Fruit fly (Drosophila melanogaster): ENCODE results near the gene Acp24A4.

Gene Acp24A4

DNA sequence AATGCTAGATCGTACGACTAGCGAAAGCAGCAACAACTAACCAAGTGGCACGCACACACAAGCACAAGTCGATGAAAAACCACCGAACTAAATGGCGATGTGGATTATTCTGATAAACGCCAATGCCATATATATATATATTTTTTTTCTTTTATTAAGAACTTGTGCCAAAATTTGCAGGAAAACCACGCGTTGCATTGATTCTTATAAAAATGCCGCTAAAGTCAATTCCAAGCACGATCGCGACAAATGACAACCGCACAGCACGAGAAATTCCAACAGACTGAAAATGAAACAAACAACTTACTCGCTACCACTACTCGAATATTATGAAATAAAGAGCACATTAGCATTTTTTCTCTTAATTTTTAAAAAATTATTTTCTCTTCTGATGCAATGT lies 37.0 kb downstream of the Acp24A4 start, which contains the start of gene for (continued):
- TF ChIP-seq nom (GFP tag; optimal IDR thresholded peaks at IDR 0.05) (peak; percentile 31), CG2120 (GFP tag; optimal IDR thresholded peaks at IDR 0.05) (no peak), CG31441 (GFP tag; IDR thresholded peaks at IDR 0.05) (no peak), Usf (GFP tag; optimal IDR thresholded peaks at IDR 0.05) (no peak), CG9932 (GFP tag; IDR thresholded peaks at IDR 0.05) (no peak), CG17612 (GFP tag; IDR thresholded peaks at IDR 0.05) (no peak), tx (GFP tag; optimal IDR thresholded peaks at IDR 0.05) (no peak), sisA (GFP tag; IDR thresholded peaks at IDR 0.05) (no peak), CG1603 (tag; optimal IDR thresholded peaks at IDR 0.05) (no peak), fd3F (GFP tag; optimal IDR thresholded peaks at IDR 0.05) (no peak), Lpt (GFP tag; optimal IDR thresholded peaks at IDR 0.05) (no peak), gro (GFP tag; optimal IDR thresholded peaks at IDR 0.05) (no peak), br (optimal IDR thresholded peaks at IDR 0.05) (no peak), dysf (GFP tag; IDR thresholded peaks at IDR 0.05) (no peak), ci (GFP tag; IDR thresholded peaks at IDR 0.05) (peak; percentile 17; the same call in 1 of the 3 replicates), ranshi (GFP tag; IDR thresholded peaks at IDR 0.05) (no peak), tio (GFP tag; optimal IDR thresholded peaks at IDR 0.05) (no peak), CG7372 (GFP tag; IDR thresholded peaks at IDR 0.05) (no peak), NK7.1 (GFP tag; optimal IDR thresholded peaks at IDR 0.05) (no peak), Mad (GFP tag; optimal IDR thresholded peaks at IDR 0.05) (no peak), CG12219 (GFP tag; optimal IDR thresholded peaks at IDR 0.05) (no peak), E2f2 (GFP tag; IDR thresholded peaks at IDR 0.05) (no peak), CG12155 (GFP tag; optimal IDR thresholded peaks at IDR 0.05) (peak; percentile 93), CTCF (GFP tag; optimal IDR thresholded peaks at IDR 0.05) (no peak), Trl (optimal IDR thresholded peaks at IDR 0.05) (peak; percentile 32 to 71), Trl (GFP tag; optimal IDR thresholded peaks at IDR 0.05) (no peak), tup (GFP tag; optimal IDR thresholded peaks at IDR 0.05) (no peak), sqz (GFP tag; optimal IDR thresholded peaks at IDR 0.05) (no peak), pros (GFP tag; optimal IDR thresholded peaks at IDR 0.05) (no peak), Hr3 (GFP tag; optimal IDR thresholded peaks at IDR 0.05) (no peak), CG10147 (GFP tag; optimal IDR thresholded peaks at IDR 0.05) (no peak), insv (GFP tag; optimal IDR thresholded peaks at IDR 0.05) (no peak), btn (GFP tag; optimal IDR thresholded peaks at IDR 0.05) (no peak), pb (GFP tag; optimal IDR thresholded peaks at IDR 0.05) (no peak), CG11696 (GFP tag; IDR thresholded peaks at IDR 0.05) (no peak), odd (GFP tag; optimal IDR thresholded peaks at IDR 0.05) (no peak), Med (GFP tag) (peak; percentile 50), CG2129 (GFP tag; IDR thresholded peaks at IDR 0.05; ENCODE audit: partially characterized antibody) (no peak), CG11560 (tag; IDR thresholded peaks at IDR 0.05) (no peak), CG10274 (GFP tag; optimal IDR thresholded peaks at IDR 0.05) (no peak), CG1647 (GFP tag; optimal IDR thresholded peaks at IDR 0.05) (no peak), D (optimal IDR thresholded peaks at IDR 0.05) (no peak), D (GFP tag; optimal IDR thresholded peaks at IDR 0.05) (no peak), CG12769 (tag; optimal IDR thresholded peaks at IDR 0.05) (no peak), dpn (GFP tag; optimal IDR thresholded peaks at IDR 0.05) (no peak), CG2199 (GFP tag; IDR thresholded peaks at IDR 0.05) (0 out of 3 replicates have a peak, but pooled peaks have one; percentile 31), stc (GFP tag; IDR thresholded peaks at IDR 0.05) (no peak), ssp (GFP tag; IDR thresholded peaks at IDR 0.05) (no peak), CG13894 (tag; optimal IDR thresholded peaks at IDR 0.05) (no peak), CG8290 (GFP tag; optimal IDR thresholded peaks at IDR 0.05) (no peak), CG8290 (tag; optimal IDR thresholded peaks at IDR 0.05) (no peak), lab (GFP tag; optimal IDR thresholded peaks at IDR 0.05) (peak; percentile 20), CG11093 (GFP tag; IDR thresholded peaks at IDR 0.05) (no peak), kah (GFP tag; optimal IDR thresholded peaks at IDR 0.05) (peak; percentile 56), zfh2 (GFP tag; optimal IDR thresholded peaks at IDR 0.05) (no peak)

All from whole organism, embryonic.